Worm (Caenorhabditis elegans): ENCODE data around the gene F08D12.2.

- TF ChIP-seq tra-4 (tag; optimal IDR thresholded peaks at IDR 0.05) (no peak), flt-1 (GFP tag; IDR thresholded peaks at IDR 0.05) (no peak), ama-1 (optimal IDR thresholded peaks at IDR 0.05) (no peak), tbx-37 (GFP tag; conservative IDR thresholded peaks at IDR 0.05) (no peak), ceh-13 (GFP tag; optimal IDR thresholded peaks at IDR 0.05) (no peak), scrt-1 (GFP tag; IDR thresholded peaks at IDR 0.05) (no peak), aly-1 (tag; optimal IDR thresholded peaks at IDR 0.05) (no peak), hnd-1 (tag; optimal IDR thresholded peaks at IDR 0.05) (no peak)
Observed at ce11 chrII:2757954-2758353, 23.5 kb upstream of the F08D12.2 start, which contains the start of gene F29A7.8.
